Fruit fly (Drosophila melanogaster) Kc167 (cell line): ENCODE measurements around the gene CG2680.

Experiments
- Myc ChIP-seq: fragments of >200 bp; optimal IDR thresholded peaks from 2 replicates; lab custom pipeline; 2017; ENCODE audit warnings: missing external identifiers
- Sin3A ChIP-seq: fragments of >200 bp; optimal IDR thresholded peaks from 2 replicates; lab custom pipeline; 2018; ENCODE audit warnings: missing external identifiers
- h ChIP-seq: fragments of >200 bp; optimal IDR thresholded peaks from 3 replicates; lab custom pipeline; 2018; ENCODE audit warnings: missing external identifiers
- insv ChIP-seq: fragments of >200 bp; optimal IDR thresholded peaks from 3 replicates; lab custom pipeline; 2018; ENCODE audit warnings: missing external identifiers
- psq ChIP-seq: fragments of >200 bp; optimal IDR thresholded peaks from 2 replicates; lab custom pipeline; 2017; ENCODE audit warnings: missing external identifiers
- ttk ChIP-seq: sonication (Bioruptor generic); optimal IDR thresholded peaks from 2 replicates; lab custom pipeline; 2017; ENCODE audit warnings: missing external identifiers

DNA sequence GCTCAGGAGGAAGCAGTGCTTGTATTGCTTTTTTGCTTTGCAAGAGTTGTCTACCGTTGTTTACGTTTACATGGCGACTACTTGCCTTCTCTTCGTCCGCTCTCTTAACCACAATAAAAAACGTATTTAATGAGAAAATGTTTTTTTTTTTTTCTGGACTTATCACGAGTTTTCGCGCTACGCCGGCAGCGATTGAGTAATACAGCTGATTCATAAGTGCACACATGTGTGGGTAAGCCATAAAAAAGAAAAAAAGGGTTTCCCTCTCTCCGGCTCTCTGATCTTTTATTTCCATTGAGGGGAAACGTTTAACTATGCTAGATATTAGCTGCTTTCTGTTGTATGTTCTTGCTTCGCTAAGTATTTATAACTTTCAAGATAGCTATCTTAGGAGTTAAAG is 34.8 kb upstream of the CG2680 start:
- no peak for TF ChIP-seq h
- no peak for TF ChIP-seq Sin3A (lab: Kevin White, UChicago)
- TF ChIP-seq Myc (lab: Kevin White, UChicago): no peak
- no peak for TF ChIP-seq psq (lab: Kevin White, UChicago)
- no peak for TF ChIP-seq insv (lab: Kevin White, UChicago)
- no peak for TF ChIP-seq ttk
